Worm (Caenorhabditis elegans) whole organism, young adult: Measurements from ENCODE around the gene F47B8.10.
A peak's percentile ranks its signal among the peaks of the same experiment; 100 is the strongest.

Source experiments
- B0261.1 ChIP-seq: sonication (generic microtip); optimal IDR thresholded peaks from 2 replicates; lab custom pipeline; 2016; ENCODE audit warnings: mild to moderate bottlenecking, missing genetic modification characterization, moderate library complexity, missing compliant biosample characterization
- F33H1.4 ChIP-seq: fragments of 200-800 bp; sonication (Bioruptor generic); IDR thresholded peaks from 2 replicates; pipeline ENCODE4 v1.3.6; 2022; ENCODE audit warnings: missing genetic modification reagents, missing genetic modification characterization, missing compliant biosample characterization
- F55B11.4 ChIP-seq: sonication (generic microtip); optimal IDR thresholded peaks from 2 replicates; lab custom pipeline; 2016; ENCODE audit warnings: missing compliant biosample characterization, missing genetic modification characterization, borderline replicate concordance; ENCODE audit not compliant: insufficient read depth
- ZK185.1 ChIP-seq: sonication (generic microtip); optimal IDR thresholded peaks from 2 replicates; lab custom pipeline; 2016; ENCODE audit warnings: mild to moderate bottlenecking, missing genetic modification characterization, missing compliant biosample characterization; ENCODE audit not compliant: poor library complexity, severe bottlenecking
- atf-7 ChIP-seq: sonication (generic microtip); optimal IDR thresholded peaks from 2 replicates; lab custom pipeline; 2017; ENCODE audit warnings: mild to moderate bottlenecking, missing genetic modification characterization, missing compliant biosample characterization
- attf-3 ChIP-seq: fragments of 200-800 bp; sonication (Bioruptor generic); conservative IDR thresholded peaks from 2 replicates; pipeline ENCODE4 v1.3.6; 2022; ENCODE audit warnings: missing genetic modification reagents, missing genetic modification characterization, missing compliant biosample characterization
- attf-6 ChIP-seq: fragments of 200-800 bp; sonication (Bioruptor generic); IDR thresholded peaks from 2 replicates; pipeline ENCODE4 v1.3.6; 2022; ENCODE audit warnings: missing genetic modification reagents, missing genetic modification characterization, missing compliant biosample characterization
- bed-1 ChIP-seq: fragments of 200-800 bp; sonication (Bioruptor generic); IDR thresholded peaks from 2 replicates; pipeline ENCODE4 v1.3.6; 2022; ENCODE audit warnings: missing genetic modification reagents, missing genetic modification characterization, missing compliant biosample characterization
- ccch-3 ChIP-seq: fragments of 200-800 bp; sonication (Bioruptor generic); optimal IDR thresholded peaks from 2 replicates; lab custom pipeline; 2018; ENCODE audit warnings: mild to moderate bottlenecking, missing genetic modification characterization, missing compliant biosample characterization
- cebp-1 ChIP-seq, 2 experiments: fragments of 200-800 bp in 1 of 2; sonication (Bioruptor generic) in 1 of 2; sonication (generic microtip) in 1 of 2; IDR thresholded peaks in 1 of 2; optimal IDR thresholded peaks in 1 of 2; 2 replicates each; pipeline versions ENCODE4 v1.3.6 to Lab custom; 2017 to 2022; ENCODE audit warnings: missing compliant biosample characterization in 2 of 2, missing genetic modification characterization in 2 of 2, mild to moderate bottlenecking in 1 of 2, missing genetic modification reagents in 1 of 2, moderate library complexity in 1 of 2
- ceh-79 ChIP-seq: sonication (generic microtip); optimal IDR thresholded peaks from 2 replicates; lab custom pipeline; 2017; ENCODE audit warnings: mild to moderate bottlenecking, missing genetic modification characterization, missing compliant biosample characterization
- ceh-91 ChIP-seq: fragments of 200-800 bp; sonication (Bioruptor generic); IDR thresholded peaks from 2 replicates; pipeline ENCODE4 v1.3.6; 2022; ENCODE audit warnings: missing genetic modification reagents, missing genetic modification characterization, missing compliant biosample characterization
- chd-7 ChIP-seq: sonication (generic microtip); optimal IDR thresholded peaks from 2 replicates; lab custom pipeline; 2016; ENCODE audit warnings: mild to moderate bottlenecking, missing genetic modification characterization, moderate library complexity, missing compliant biosample characterization
- efl-1 ChIP-seq: fragments of 150-350 bp; optimal IDR thresholded peaks from 2 replicates; lab custom pipeline; 2014; ENCODE audit warnings: missing biosample characterization, missing genetic modification reagents, missing genetic modification characterization
- egrh-3 ChIP-seq: fragments of 200-800 bp; sonication (Bioruptor generic); IDR thresholded peaks from 2 replicates; pipeline ENCODE4 v1.3.6; 2022; ENCODE audit warnings: missing genetic modification reagents, missing genetic modification characterization, missing compliant biosample characterization
- ekl-4 ChIP-seq: fragments of 200-800 bp; sonication (Bioruptor generic); IDR thresholded peaks from 2 replicates; pipeline ENCODE4 v1.3.6; 2022; ENCODE audit warnings: missing genetic modification reagents, missing genetic modification characterization, missing compliant biosample characterization
- gei-17 ChIP-seq: fragments of 200-800 bp; sonication (Bioruptor generic); optimal IDR thresholded peaks from 2 replicates; lab custom pipeline; 2018; ENCODE audit warnings: mild to moderate bottlenecking, missing genetic modification characterization, missing compliant biosample characterization
- him-1 ChIP-seq: sonication (generic microtip); optimal IDR thresholded peaks from 2 replicates; lab custom pipeline; 2016; ENCODE audit warnings: missing genotype, missing genetic modification reagents, missing genetic modification characterization, missing compliant biosample characterization
- hlh-26 ChIP-seq: fragments of 200-800 bp; sonication (Bioruptor generic); conservative IDR thresholded peaks from 2 replicates; pipeline ENCODE4 v1.3.6; 2022; ENCODE audit warnings: missing genetic modification reagents, missing genetic modification characterization, missing compliant biosample characterization
- hmg-1.2 ChIP-seq: fragments of 200-800 bp; sonication (Bioruptor generic); IDR thresholded peaks from 2 replicates; pipeline ENCODE4 v1.3.6; 2022; ENCODE audit warnings: missing genetic modification reagents, missing genetic modification characterization, missing compliant biosample characterization
- let-607 ChIP-seq, 2 experiments: fragments of 200-800 bp in 1 of 2; sonication (Bioruptor generic) in 1 of 2; sonication (generic microtip) in 1 of 2; optimal IDR thresholded peaks; 2 replicates each; lab custom pipeline; 2016 to 2018; ENCODE audit warnings: mild to moderate bottlenecking in 2 of 2, missing compliant biosample characterization in 2 of 2, missing genetic modification characterization in 2 of 2, moderate library complexity in 2 of 2, missing genotype in 1 of 2
- lsl-1 ChIP-seq: fragments of 200-800 bp; sonication (Bioruptor generic); optimal IDR thresholded peaks from 2 replicates; lab custom pipeline; 2018; ENCODE audit warnings: mild to moderate bottlenecking, missing genetic modification characterization, moderate library complexity, missing compliant biosample characterization
- madf-8 ChIP-seq: fragments of 200-800 bp; sonication (Bioruptor generic); conservative IDR thresholded peaks from 2 replicates; pipeline ENCODE4 v1.3.6; 2022; ENCODE audit warnings: missing genetic modification reagents, missing genetic modification characterization, missing compliant biosample characterization
- mel-28 ChIP-seq: sonication (generic microtip); optimal IDR thresholded peaks from 2 replicates; lab custom pipeline; 2016; ENCODE audit warnings: borderline replicate concordance, mild to moderate bottlenecking, missing genetic modification characterization, missing compliant biosample characterization
- nfyb-1 ChIP-seq: fragments of 200-800 bp; sonication (Bioruptor generic); IDR thresholded peaks from 2 replicates; pipeline ENCODE4 v1.3.6; 2022; ENCODE audit warnings: missing genetic modification reagents, missing genetic modification characterization, missing compliant biosample characterization
- nhr-80 ChIP-seq: sonication (generic microtip); optimal IDR thresholded peaks from 2 replicates; lab custom pipeline; 2016; ENCODE audit warnings: missing genetic modification characterization, missing compliant biosample characterization
- pha-4 ChIP-seq: fragments of 150-350 bp; sonication (generic microtip); optimal IDR thresholded peaks from 2 replicates; lab custom pipeline; 2014; ENCODE audit warnings: missing biosample characterization, missing genetic modification reagents, missing genetic modification characterization
- rcor-1 ChIP-seq: fragments of 200-800 bp; sonication (Bioruptor generic); IDR thresholded peaks from 2 replicates; pipeline ENCODE4 v1.3.6; 2022; ENCODE audit warnings: missing genetic modification reagents, missing genetic modification characterization, missing compliant biosample characterization
- repo-1 ChIP-seq: sonication (generic microtip); optimal IDR thresholded peaks from 2 replicates; lab custom pipeline; 2017; ENCODE audit warnings: mild to moderate bottlenecking, missing genetic modification characterization, missing compliant biosample characterization
- sdz-38 ChIP-seq: sonication (generic microtip); optimal IDR thresholded peaks from 2 replicates; lab custom pipeline; 2016; ENCODE audit warnings: missing genotype, missing genetic modification characterization, missing compliant biosample characterization
- snpc-1.3 ChIP-seq: sonication (generic microtip); optimal IDR thresholded peaks from 2 replicates; lab custom pipeline; 2017; ENCODE audit warnings: missing genetic modification characterization, mild to moderate bottlenecking, missing compliant biosample characterization, antibody characterized with exemption, moderate library complexity, missing genotype, missing genetic modification reagents; ENCODE audit not compliant: insufficient read depth
- snpc-3.4 ChIP-seq: sonication (generic microtip); optimal IDR thresholded peaks from 2 replicates; lab custom pipeline; 2017; ENCODE audit warnings: missing genetic modification characterization, mild to moderate bottlenecking, missing compliant biosample characterization, antibody characterized with exemption, moderate library complexity, missing genotype, missing genetic modification reagents
- tbp1 ChIP-seq: fragments of 200-800 bp; sonication (Bioruptor generic); optimal IDR thresholded peaks from 2 replicates; lab custom pipeline; 2018; ENCODE audit warnings: mild to moderate bottlenecking, missing genetic modification characterization, missing compliant biosample characterization
- tlf-1 ChIP-seq: fragments of 200-800 bp; sonication (Bioruptor generic); optimal IDR thresholded peaks from 2 replicates; lab custom pipeline; 2018; ENCODE audit warnings: mild to moderate bottlenecking, missing genetic modification characterization, missing compliant biosample characterization
- zfh-2 ChIP-seq: fragments of 200-800 bp; sonication (Bioruptor generic); conservative IDR thresholded peaks from 2 replicates; pipeline ENCODE4 v1.3.6; 2022; ENCODE audit warnings: missing genetic modification reagents, missing genetic modification characterization, missing compliant biosample characterization
- ztf-18 ChIP-seq: sonication (generic microtip); optimal IDR thresholded peaks from 2 replicates; lab custom pipeline; 2016; ENCODE audit warnings: missing genotype, mild to moderate bottlenecking, missing genetic modification characterization, missing compliant biosample characterization
- ztf-28 ChIP-seq: fragments of 200-800 bp; sonication (Bioruptor generic); IDR thresholded peaks from 2 replicates; pipeline ENCODE4 v1.3.6; 2022; ENCODE audit warnings: missing genetic modification reagents, missing genetic modification characterization, missing compliant biosample characterization
- ztf-3 ChIP-seq: fragments of 200-800 bp; sonication (Bioruptor generic); optimal IDR thresholded peaks from 2 replicates; lab custom pipeline; 2018; ENCODE audit warnings: mild to moderate bottlenecking, missing genetic modification characterization, missing compliant biosample characterization
- ztf-6 ChIP-seq: fragments of 200-800 bp; sonication (Bioruptor generic); IDR thresholded peaks from 2 replicates; pipeline ENCODE4 v1.3.6; 2022; ENCODE audit warnings: missing genetic modification reagents, missing genetic modification characterization, missing compliant biosample characterization

Gene F47B8.10

DNA sequence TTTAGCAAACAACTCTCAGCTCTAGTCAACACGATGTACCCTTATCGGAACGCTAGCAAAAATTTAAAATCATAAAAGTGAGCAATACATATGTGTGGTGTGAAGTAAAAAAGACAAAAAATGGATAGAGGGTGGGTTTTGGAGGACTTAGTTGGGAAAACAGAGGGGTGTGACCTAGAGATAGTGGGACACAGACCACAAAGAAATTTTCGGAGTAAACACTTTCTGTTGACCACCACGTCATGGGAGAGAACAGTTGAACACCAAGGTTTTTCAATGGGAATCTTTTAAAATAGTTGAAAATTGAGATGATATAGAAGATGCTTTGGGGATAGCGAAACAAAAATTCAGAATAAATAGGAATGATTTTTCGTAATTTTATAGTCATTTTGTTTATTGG lies 24.6 kb upstream of the F47B8.10 start:
- TF ChIP-seq ztf-18 (tag; lab: Kevin White, UChicago): no peak
- TF ChIP-seq snpc-3.4: no peak
- no peak for TF ChIP-seq nhr-80
- TF ChIP-seq madf-8 (GFP tag; lab: Robert Waterston, UW): no peak
- TF ChIP-seq nfyb-1 (GFP tag; lab: Robert Waterston, UW): no peak

DNA sequence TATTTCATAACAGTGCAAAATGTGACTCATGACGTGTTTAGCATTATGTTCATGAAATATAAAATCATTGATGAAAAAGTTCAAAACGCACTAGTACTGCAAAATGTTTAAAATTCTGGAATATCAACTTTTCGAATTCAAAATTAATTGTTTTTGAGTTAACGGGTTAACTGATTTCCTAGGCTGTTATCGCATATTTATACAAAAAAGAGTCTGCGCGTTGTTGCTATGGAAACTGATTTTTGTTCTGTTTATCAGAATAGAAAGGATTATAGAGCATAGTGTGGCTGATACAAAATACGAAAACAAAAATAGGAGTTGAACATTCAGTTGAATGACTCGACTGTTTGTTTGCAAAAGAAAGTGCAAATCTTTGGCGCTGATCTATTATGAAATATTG lies 24.2 kb upstream of the F47B8.10 start:
- no peak for TF ChIP-seq cebp-1 (GFP tag; IDR thresholded peaks at IDR 0.05; lab: Robert Waterston, UW)
- TF ChIP-seq cebp-1 (tag; optimal IDR thresholded peaks at IDR 0.05; lab: Kevin White, UChicago): peak; percentile 1
- no peak for TF ChIP-seq snpc-1.3 (tag; lab: Kevin White, UChicago)

DNA sequence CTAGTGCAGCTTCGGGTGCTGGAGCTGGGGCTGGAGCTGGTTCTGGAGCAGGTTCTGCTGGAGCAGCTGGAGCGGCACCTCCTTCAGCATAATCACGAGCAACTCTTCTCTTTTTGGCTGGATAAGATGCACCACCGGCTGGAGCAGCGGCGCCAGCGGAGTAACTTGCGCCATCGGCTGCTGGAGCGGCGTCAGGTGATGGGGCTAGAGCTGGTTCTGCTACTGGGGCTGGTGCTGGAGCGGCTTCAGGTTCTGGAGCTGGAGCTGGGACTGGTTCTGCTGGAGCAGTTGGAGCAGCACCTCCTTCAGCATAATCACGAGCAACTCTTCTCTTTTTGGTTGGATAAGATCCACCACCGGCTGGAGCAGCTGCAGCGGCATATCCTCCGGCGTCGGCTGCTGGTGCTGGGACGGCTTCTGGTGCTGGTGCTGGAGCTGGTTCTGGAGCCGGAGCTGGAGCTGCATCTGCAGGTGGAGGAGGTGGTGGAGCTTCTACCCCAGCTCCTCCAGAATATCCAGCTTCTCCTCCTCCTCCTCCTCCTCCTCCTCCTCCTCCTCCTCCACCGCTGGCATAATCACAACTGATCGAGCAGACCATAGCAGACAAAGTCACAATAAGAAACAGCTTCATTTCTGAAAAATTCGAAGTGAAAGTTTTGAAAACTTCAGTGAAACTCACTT lies 22.5 kb upstream of the F47B8.10 start, which contains the start of gene F47B8.13:
Gene F47B8.13, minus strand, starts transcription at position 631 of the 681 bp plus-strand sequence.
- TF ChIP-seq ztf-28: peak; percentile 4; the same call in 1 of the 2 replicates
- no peak for TF ChIP-seq attf-6
- TF ChIP-seq egrh-3 (GFP tag; lab: Robert Waterston, UW): peak; percentile 95
- TF ChIP-seq zfh-2 (GFP tag; lab: Robert Waterston, UW): peak; percentile 95
- peak; percentile 8 for TF ChIP-seq ceh-79
- no peak for TF ChIP-seq snpc-1.3 (tag; lab: Kevin White, UChicago)

ce11 chrV:14320246-14320645 lies 21.5 kb upstream of the F47B8.10 start, which contains the start of gene F47B8.14:
Gene F47B8.14, plus strand, starts transcription at chrV:14320546.
- TF ChIP-seq sdz-38 (tag; lab: Kevin White, UChicago) (no peak), ccch-3 (GFP tag; lab: Kevin White, UChicago) (no peak), him-1 (no peak), B0261.1 (no peak), efl-1 (no peak), pha-4 (tag; lab: Kevin White, UChicago) (no peak), ztf-6 (GFP tag; lab: Robert Waterston, UW) (no peak), attf-6 (no peak), tlf-1 (GFP tag; lab: Kevin White, UChicago) (no peak), lsl-1 (GFP tag; lab: Kevin White, UChicago) (no peak), chd-7 (no peak), hmg-1.2 (GFP tag; lab: Robert Waterston, UW) (no peak)
- TF ChIP-seq, all 124 proteins: peak for 0

DNA sequence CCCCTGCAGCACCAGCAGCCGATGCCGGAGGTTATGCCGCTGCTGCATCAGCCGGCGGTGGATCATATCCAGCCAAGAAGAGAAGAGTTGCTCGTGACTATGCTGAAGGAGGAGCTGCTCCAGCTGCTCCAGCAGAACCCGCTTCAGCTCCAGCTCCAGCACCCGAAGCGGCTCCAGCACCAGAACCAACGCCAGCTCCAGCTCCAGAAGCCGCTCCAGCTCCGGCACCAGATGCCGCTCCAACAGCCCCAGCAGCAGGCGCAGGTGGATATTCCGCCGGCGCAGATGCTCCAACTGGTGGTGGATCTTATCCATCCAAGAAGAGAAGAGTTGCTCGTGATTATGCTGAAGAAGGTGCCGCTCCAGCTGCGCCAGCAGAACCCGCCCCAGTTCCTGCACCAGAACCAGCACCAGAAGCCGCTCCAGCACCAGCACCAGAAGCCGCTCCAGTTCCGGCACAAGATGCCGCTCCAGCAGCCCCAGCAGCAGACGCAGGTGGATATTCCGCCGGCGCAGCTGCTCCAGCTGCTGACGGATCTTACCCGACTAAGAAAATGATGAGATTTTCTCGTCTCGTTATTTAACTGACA lies 20.9 kb upstream of the F47B8.10 start:
- TF ChIP-seq ekl-4: no peak
- TF ChIP-seq attf-3 (GFP tag; lab: Robert Waterston, UW): no peak
- TF ChIP-seq mel-28: no peak
- no peak for TF ChIP-seq let-607 (tag; optimal IDR thresholded peaks at IDR 0.05; lab: Kevin White, UChicago)
- no peak for TF ChIP-seq ztf-3
- no peak for TF ChIP-seq F55B11.4
- TF ChIP-seq F33H1.4 (GFP tag; lab: Robert Waterston, UW): no peak
- peak; percentile 98 for TF ChIP-seq egrh-3 (GFP tag; lab: Robert Waterston, UW)
- TF ChIP-seq repo-1 (tag; lab: Kevin White, UChicago): no peak
- TF ChIP-seq hlh-26 (GFP tag; lab: Robert Waterston, UW): no peak
- TF ChIP-seq bed-1 (GFP tag; lab: Robert Waterston, UW): no peak
- TF ChIP-seq gei-17 (GFP tag; lab: Kevin White, UChicago): no peak
- no peak for TF ChIP-seq tbp1 (GFP tag; lab: Kevin White, UChicago)
- TF ChIP-seq ceh-91: no peak
- no peak for TF ChIP-seq atf-7 (tag; lab: Kevin White, UChicago)
- no peak for TF ChIP-seq rcor-1
- no peak for TF ChIP-seq ZK185.1 (tag; lab: Kevin White, UChicago)
- 0 out of 2 replicates have a peak, but pooled peaks have one; percentile 30 for TF ChIP-seq nfyb-1 (GFP tag; lab: Robert Waterston, UW)
